Fruit fly (Drosophila melanogaster) whole organism, embryonic: Measurements from ENCODE around the gene CstF50.

Experiments
- Adf1 ChIP-seq: fragments of 200-800 bp; sonication (Bioruptor generic); IDR thresholded peaks from 2 replicates; pipeline ENCODE4 v1.3.6; 2022; ENCODE audit warnings: missing biosample characterization, missing genetic modification characterization
- B-H1 ChIP-seq: fragments of 200-800 bp; sonication (Bioruptor generic); IDR thresholded peaks from 3 replicates; pipeline ENCODE4 v1.3.6; 2022; ENCODE audit warnings: missing biosample characterization, missing genetic modification characterization
- BEAF-32 ChIP-seq: fragments of 200-800 bp; sonication (Bioruptor generic); optimal IDR thresholded peaks from 3 replicates; lab custom pipeline; 2017; ENCODE audit warnings: missing biosample characterization, missing genetic modification characterization, mild to moderate bottlenecking, moderate library complexity, missing genetic modification reagents
- CG10462 ChIP-seq: fragments of 200-800 bp; sonication (Bioruptor generic); optimal IDR thresholded peaks from 2 replicates; lab custom pipeline; 2016; ENCODE audit warnings: missing biosample characterization, missing genetic modification characterization
- CG1233 ChIP-seq: fragments of 200-800 bp; sonication (Bioruptor generic); optimal IDR thresholded peaks from 4 replicates; lab custom pipeline; 2018; ENCODE audit warnings: missing biosample characterization, mild to moderate bottlenecking, missing genetic modification characterization
- CG14014 ChIP-seq: fragments of 200-800 bp; sonication (Bioruptor generic); IDR thresholded peaks from 2 replicates; pipeline ENCODE4 v1.3.6; 2022; ENCODE audit warnings: missing biosample characterization, missing genetic modification characterization
- CG14050 ChIP-seq: fragments of 200-800 bp; sonication (Bioruptor generic); IDR thresholded peaks from 3 replicates; pipeline ENCODE4 v1.3.6; 2022; ENCODE audit warnings: missing biosample characterization, missing genetic modification characterization
- CG14667 ChIP-seq: fragments of 200-800 bp; sonication (Bioruptor generic); IDR thresholded peaks from 2 replicates; pipeline ENCODE4 v1.3.6; 2022; ENCODE audit warnings: missing biosample characterization, missing genetic modification characterization
- CG14965 ChIP-seq: fragments of 200-800 bp; sonication (Bioruptor generic); optimal IDR thresholded peaks from 2 replicates; lab custom pipeline; 2016; ENCODE audit warnings: missing biosample characterization, missing genetic modification characterization, borderline replicate concordance
- CG17568 ChIP-seq: fragments of 200-800 bp; sonication (Bioruptor generic); optimal IDR thresholded peaks from 2 replicates; lab custom pipeline; 2018; ENCODE audit warnings: missing biosample characterization, mild to moderate bottlenecking, missing genetic modification characterization, moderate library complexity
- CG2889 ChIP-seq: fragments of 200-800 bp; sonication (Bioruptor generic); IDR thresholded peaks from 3 replicates; pipeline ENCODE4 v1.3.6; 2022; ENCODE audit warnings: missing biosample characterization, missing genetic modification characterization
- CG34224 ChIP-seq: fragments of 200-800 bp; sonication (Bioruptor generic); IDR thresholded peaks from 3 replicates; pipeline ENCODE4 v1.3.6; 2022; ENCODE audit warnings: missing biosample characterization, missing genetic modification characterization; ENCODE audit not compliant: partially characterized antibody
- CG3847 ChIP-seq: fragments of 200-800 bp; sonication (Bioruptor generic); IDR thresholded peaks from 2 replicates; pipeline ENCODE4 v1.3.6; 2022; ENCODE audit warnings: missing biosample characterization, missing genetic modification characterization
- CG4282 ChIP-seq: fragments of 200-800 bp; sonication (Bioruptor generic); optimal IDR thresholded peaks from 2 replicates; lab custom pipeline; 2016; ENCODE audit warnings: missing biosample characterization, missing genetic modification characterization
- CG7271 ChIP-seq: fragments of 200-800 bp; sonication (Bioruptor generic); optimal IDR thresholded peaks from 2 replicates; lab custom pipeline; 2018; ENCODE audit warnings: missing biosample characterization, mild to moderate bottlenecking, missing genetic modification characterization, moderate library complexity
- CG7372 ChIP-seq: fragments of 200-800 bp; sonication (Bioruptor generic); IDR thresholded peaks from 2 replicates; pipeline ENCODE4 v1.3.6; 2022; ENCODE audit warnings: missing biosample characterization, missing genetic modification characterization
- CG8290 ChIP-seq, 3 experiments: fragments of 200-800 bp; sonication (Bioruptor generic); optimal IDR thresholded peaks; 2 replicates each; lab custom pipeline; 2016 to 2019; ENCODE audit warnings: missing biosample characterization in 3 of 3, missing genetic modification characterization in 3 of 3, mild to moderate bottlenecking in 2 of 3, moderate library complexity in 1 of 3
- CG8478 ChIP-seq: fragments of >200 bp; optimal IDR thresholded peaks from 2 replicates; lab custom pipeline; 2018
- CrebB ChIP-seq: fragments of 200-800 bp; sonication (Bioruptor generic); optimal IDR thresholded peaks from 3 replicates; lab custom pipeline; 2018; ENCODE audit warnings: missing biosample characterization, mild to moderate bottlenecking, missing genetic modification characterization
- D19A ChIP-seq: fragments of 200-800 bp; optimal IDR thresholded peaks from 3 replicates; lab custom pipeline; 2019; ENCODE audit warnings: missing biosample characterization, mild to moderate bottlenecking, missing genetic modification characterization, moderate library complexity
- Doc3 ChIP-seq: fragments of 200-800 bp; sonication (Bioruptor generic); IDR thresholded peaks from 3 replicates; pipeline ENCODE4 v1.3.6; 2022; ENCODE audit warnings: missing biosample characterization, missing genetic modification characterization; ENCODE audit not compliant: partially characterized antibody
- E2f1 ChIP-seq: fragments of 200-800 bp; sonication (Bioruptor generic); IDR thresholded peaks from 2 replicates; pipeline ENCODE4 v1.3.6; 2022; ENCODE audit warnings: missing biosample characterization, missing genetic modification characterization
- Hr78 ChIP-seq, 2 experiments: fragments of 200-800 bp in 1 of 2; fragments of >200 bp in 1 of 2; sonication (Bioruptor generic) in 1 of 2; optimal IDR thresholded peaks; 2 replicates each; lab custom pipeline; 2017 to 2019; ENCODE audit warnings: missing biosample characterization in 2 of 2, missing genetic modification characterization in 2 of 2, mild to moderate bottlenecking in 1 of 2, moderate library complexity in 1 of 2
- Lpt ChIP-seq: fragments of >200 bp; optimal IDR thresholded peaks from 2 replicates; lab custom pipeline; 2018; ENCODE audit warnings: missing biosample characterization, missing genetic modification characterization
- Mad ChIP-seq: fragments of 200-800 bp; sonication (Bioruptor generic); optimal IDR thresholded peaks from 2 replicates; lab custom pipeline; 2016; ENCODE audit warnings: missing biosample characterization, missing genetic modification characterization
- Poxn ChIP-seq: fragments of 200-800 bp; sonication (Bioruptor generic); IDR thresholded peaks from 2 replicates; pipeline ENCODE4 v1.3.6; 2022; ENCODE audit warnings: missing biosample characterization, missing genetic modification characterization
- Rfx ChIP-seq: fragments of 200-800 bp; sonication (Bioruptor generic); IDR thresholded peaks from 2 replicates; pipeline ENCODE4 v1.3.6; 2022; ENCODE audit warnings: missing biosample characterization, missing genetic modification characterization
- Scr ChIP-seq: fragments of 200-800 bp; sonication (Bioruptor generic); IDR thresholded peaks from 2 replicates; pipeline ENCODE4 v1.3.6; 2022; ENCODE audit warnings: missing biosample characterization, missing genetic modification characterization; ENCODE audit not compliant: partially characterized antibody
- chif ChIP-seq, 2 experiments: fragments of 200-800 bp; sonication (Bioruptor generic); optimal IDR thresholded peaks; 3 replicates each; lab custom pipeline; 2016; ENCODE audit warnings: missing biosample characterization in 2 of 2, missing genetic modification characterization in 2 of 2
- exex ChIP-seq: fragments of 200-800 bp; sonication (Bioruptor generic); optimal IDR thresholded peaks from 4 replicates; lab custom pipeline; 2018; ENCODE audit warnings: missing biosample characterization, mild to moderate bottlenecking, missing genetic modification characterization, moderate library complexity
- gcm2 ChIP-seq: fragments of 200-800 bp; sonication (Bioruptor generic); optimal IDR thresholded peaks from 2 replicates; lab custom pipeline; 2016; ENCODE audit warnings: missing biosample characterization, missing genetic modification characterization
- gsb ChIP-seq: fragments of 200-800 bp; sonication (Bioruptor generic); IDR thresholded peaks from 2 replicates; pipeline ENCODE4 v1.3.6; 2022; ENCODE audit warnings: missing biosample characterization, missing genetic modification characterization
- gsb-n ChIP-seq: fragments of 200-800 bp; sonication (Bioruptor generic); optimal IDR thresholded peaks from 3 replicates; lab custom pipeline; 2018; ENCODE audit warnings: missing biosample characterization, mild to moderate bottlenecking, missing genetic modification characterization
- h ChIP-seq: fragments of >200 bp; optimal IDR thresholded peaks from 2 replicates; lab custom pipeline; 2017
- hbn ChIP-seq: fragments of 200-800 bp; sonication (Bioruptor generic); IDR thresholded peaks from 2 replicates; pipeline ENCODE4 v1.3.6; 2022; ENCODE audit warnings: missing biosample characterization, missing genetic modification characterization; ENCODE audit not compliant: partially characterized antibody
- hth ChIP-seq: fragments of >200 bp; optimal IDR thresholded peaks from 2 replicates; lab custom pipeline; 2017; ENCODE audit warnings: inconsistent platforms
- jumu ChIP-seq: fragments of 200-800 bp; sonication (Bioruptor generic); optimal IDR thresholded peaks from 3 replicates; lab custom pipeline; 2016; ENCODE audit warnings: missing biosample characterization, missing genetic modification characterization
- kah ChIP-seq: fragments of 200-800 bp; sonication (Bioruptor generic); optimal IDR thresholded peaks from 2 replicates; lab custom pipeline; 2018; ENCODE audit warnings: missing biosample characterization, mild to moderate bottlenecking, missing genetic modification characterization
- klu ChIP-seq: fragments of 200-800 bp; sonication (Bioruptor generic); IDR thresholded peaks from 2 replicates; pipeline ENCODE4 v1.3.6; 2022; ENCODE audit warnings: missing biosample characterization, missing genetic modification characterization
- kni ChIP-seq: fragments of 200-800 bp; sonication (Bioruptor generic); optimal IDR thresholded peaks from 3 replicates; lab custom pipeline; 2017; ENCODE audit warnings: mild to moderate bottlenecking, missing biosample characterization, missing genetic modification reagents, missing genetic modification characterization
- maf-S ChIP-seq: fragments of 200-800 bp; sonication (Bioruptor generic); optimal IDR thresholded peaks from 2 replicates; lab custom pipeline; 2016; ENCODE audit warnings: missing biosample characterization, missing genetic modification characterization
- mld ChIP-seq: fragments of 200-800 bp; sonication (Bioruptor generic); IDR thresholded peaks from 3 replicates; pipeline ENCODE4 v1.3.6; 2022; ENCODE audit warnings: missing biosample characterization, missing genetic modification characterization; ENCODE audit not compliant: partially characterized antibody
- org-1 ChIP-seq: fragments of 200-800 bp; sonication (Bioruptor generic); optimal IDR thresholded peaks from 2 replicates; lab custom pipeline; 2017; ENCODE audit warnings: missing biosample characterization, missing genetic modification characterization
- pfk ChIP-seq: fragments of 200-800 bp; sonication (Bioruptor generic); optimal IDR thresholded peaks from 2 replicates; lab custom pipeline; 2018; ENCODE audit warnings: missing biosample characterization, mild to moderate bottlenecking, missing genetic modification characterization, moderate library complexity
- pnt ChIP-seq: fragments of 200-800 bp; sonication (Bioruptor generic); optimal IDR thresholded peaks from 3 replicates; lab custom pipeline; 2016; ENCODE audit warnings: missing biosample characterization, missing genetic modification characterization
- ranshi ChIP-seq: fragments of 200-800 bp; sonication (Bioruptor generic); IDR thresholded peaks from 2 replicates; pipeline ENCODE4 v1.3.6; 2022; ENCODE audit warnings: missing biosample characterization, missing genetic modification characterization
- ro ChIP-seq: fragments of 200-800 bp; sonication (Bioruptor generic); IDR thresholded peaks from 2 replicates; pipeline ENCODE4 v1.3.6; 2022; ENCODE audit warnings: missing biosample characterization, missing genetic modification characterization
- sim ChIP-seq: fragments of 200-800 bp; sonication (Bioruptor generic); IDR thresholded peaks from 2 replicates; pipeline ENCODE4 v1.3.6; 2022; ENCODE audit warnings: missing biosample characterization, missing genetic modification characterization
- sob ChIP-seq: fragments of 200-800 bp; sonication (Bioruptor generic); IDR thresholded peaks from 2 replicates; pipeline ENCODE4 v1.3.6; 2022; ENCODE audit warnings: missing biosample characterization, missing genetic modification characterization
- unpg ChIP-seq: fragments of 200-800 bp; sonication (Bioruptor generic); optimal IDR thresholded peaks from 3 replicates; lab custom pipeline; 2018; ENCODE audit warnings: missing biosample characterization, mild to moderate bottlenecking, missing genetic modification characterization, moderate library complexity
- wek ChIP-seq: fragments of 200-800 bp; sonication (Bioruptor generic); optimal IDR thresholded peaks from 3 replicates; lab custom pipeline; 2018; ENCODE audit warnings: missing biosample characterization, mild to moderate bottlenecking, missing genetic modification characterization, moderate library complexity
- zf30C ChIP-seq: fragments of 200-800 bp; sonication (Bioruptor generic); optimal IDR thresholded peaks from 3 replicates; lab custom pipeline; 2018; ENCODE audit warnings: missing biosample characterization, mild to moderate bottlenecking, missing genetic modification characterization

The CstF50 gene

dm6 chr3R:31721958-31722357 is 14.8 kb downstream of the CstF50 start (continued):
- 0 out of 2 replicates have a peak, but pooled peaks have one; percentile 23 for TF ChIP-seq sob (GFP tag; lab: Robert Waterston, UW)
- TF ChIP-seq maf-S: no peak
- TF ChIP-seq Doc3 (GFP tag; lab: Robert Waterston, UW): no peak
- TF ChIP-seq hth (lab: Kevin White, UChicago): no peak
- no peak for TF ChIP-seq CG7271 (tag; lab: Kevin White, UChicago)
- peak; percentile 52 for TF ChIP-seq kni (GFP tag; lab: Kevin White, UChicago)
- TF ChIP-seq CG10462 (GFP tag; lab: Kevin White, UChicago): no peak
- TF ChIP-seq CG1233 (GFP tag; lab: Kevin White, UChicago): no peak
- no peak for TF ChIP-seq Mad (GFP tag; lab: Kevin White, UChicago)
- no peak for TF ChIP-seq Lpt (GFP tag; lab: Kevin White, UChicago)
- TF ChIP-seq CG4282 (GFP tag; lab: Kevin White, UChicago): no peak
- TF ChIP-seq sim (GFP tag; lab: Robert Waterston, UW): no peak
- TF ChIP-seq BEAF-32 (GFP tag; lab: Kevin White, UChicago): no peak
- TF ChIP-seq CG14014 (GFP tag; lab: Robert Waterston, UW): no peak
- no peak for TF ChIP-seq Poxn (GFP tag; lab: Robert Waterston, UW)
- no peak for TF ChIP-seq pnt (GFP tag; lab: Kevin White, UChicago)
- TF ChIP-seq CG8290 (GFP tag; optimal IDR thresholded peaks at IDR 0.05; lab: Kevin White, UChicago): no peak
- TF ChIP-seq CG8290 (tag; optimal IDR thresholded peaks at IDR 0.05; lab: Kevin White, UChicago): peak in 1 of 2 experiments; percentile 43
- TF ChIP-seq kah (GFP tag; lab: Kevin White, UChicago): no peak
- no peak for TF ChIP-seq CG7372 (GFP tag; lab: Robert Waterston, UW)
- TF ChIP-seq zf30C (GFP tag; lab: Kevin White, UChicago): no peak
- no peak for TF ChIP-seq B-H1 (GFP tag; lab: Robert Waterston, UW)
- no peak for TF ChIP-seq ranshi (GFP tag; lab: Robert Waterston, UW)
- TF ChIP-seq exex (tag; lab: Kevin White, UChicago): no peak
- TF ChIP-seq CG14965 (GFP tag; lab: Kevin White, UChicago): no peak
- TF ChIP-seq Rfx (GFP tag; lab: Robert Waterston, UW): peak; percentile 40
- no peak for TF ChIP-seq CG14050 (GFP tag; lab: Robert Waterston, UW)
- TF ChIP-seq gsb (GFP tag; lab: Robert Waterston, UW): no peak
- no peak for TF ChIP-seq jumu
- TF ChIP-seq h (lab: Kevin White, UChicago): no peak
- TF ChIP-seq E2f1: no peak
- no peak for TF ChIP-seq org-1 (GFP tag; lab: Kevin White, UChicago)
- TF ChIP-seq CG2889: no peak
- TF ChIP-seq CrebB (tag; lab: Kevin White, UChicago): peak; percentile 32
- TF ChIP-seq CG14667 (GFP tag; lab: Robert Waterston, UW): no peak
- TF ChIP-seq ro: no peak
- peak; percentile 44; the same call in 1 of the 2 replicates for TF ChIP-seq Adf1 (GFP tag; lab: Robert Waterston, UW)
- no peak for TF ChIP-seq Scr (GFP tag; lab: Robert Waterston, UW)
- no peak for TF ChIP-seq CG3847 (GFP tag; lab: Robert Waterston, UW)
- TF ChIP-seq CG8478 (lab: Kevin White, UChicago): no peak
- TF ChIP-seq gcm2: no peak
- no peak for TF ChIP-seq mld (GFP tag; lab: Robert Waterston, UW)
- TF ChIP-seq hbn: no peak
- no peak for TF ChIP-seq Hr78 (GFP tag; optimal IDR thresholded peaks at IDR 0.05; lab: Kevin White, UChicago)
- TF ChIP-seq CG34224 (GFP tag; lab: Robert Waterston, UW): peak; percentile 27; the same call in 1 of the 3 replicates
- TF ChIP-seq klu (GFP tag; lab: Robert Waterston, UW): 0 out of 2 replicates have a peak, but pooled peaks have one; percentile 8
- TF ChIP-seq CG17568 (GFP tag; lab: Kevin White, UChicago): no peak
- peak; percentile 13 for TF ChIP-seq wek (GFP tag; lab: Kevin White, UChicago)
- no peak for TF ChIP-seq unpg
- no peak for TF ChIP-seq chif (GFP tag; optimal IDR thresholded peaks at IDR 0.05; lab: Kevin White, UChicago)
- TF ChIP-seq gsb-n (tag; lab: Kevin White, UChicago): no peak
- TF ChIP-seq pfk (GFP tag; lab: Kevin White, UChicago): no peak
- TF ChIP-seq D19A: no peak
